Worm (Caenorhabditis elegans) whole organism, L4/young adult: ENCODE data around the gene him-6.
A peak's percentile ranks its signal among the peaks of the same experiment; 100 is the strongest.
"Not testable (repeated sequence)": the region's sequence is repeated elsewhere in the genome, so short reads cannot be mapped to it uniquely, and the experiment has no call there.

ENCODE experiments used
- W03F9.2 ChIP-seq: fragments of 150-350 bp; optimal IDR thresholded peaks from 2 replicates; lab custom pipeline; 2014; ENCODE audit warnings: missing biosample characterization, missing genetic modification characterization
- dao-5 ChIP-seq: sonication (generic microtip); optimal IDR thresholded peaks from 2 replicates; lab custom pipeline; 2016; ENCODE audit warnings: missing genotype, missing genetic modification characterization, moderate library complexity, missing compliant biosample characterization
- him-1 ChIP-seq: sonication (generic microtip); optimal IDR thresholded peaks from 2 replicates; lab custom pipeline; 2016; ENCODE audit warnings: missing genotype, missing genetic modification reagents, missing genetic modification characterization, missing compliant biosample characterization

him-6 gene

ce11 chrIV:12478711-12479110 lies 11.9 kb upstream of the him-6 start, which contains the start of gene igdb-1:
Gene igdb-1 (plus strand): TSS chrIV:12479011.
- TF ChIP-seq dao-5 (tag; lab: Kevin White, UChicago); W03F9.2; him-1 (tag; lab: Kevin White, UChicago): not testable (repeated sequence)

ce11 chrIV:12484479-12484878 lies 6.1 kb upstream of the him-6 start, which contains the start of gene T04A11.4:
Gene T04A11.4 (minus strand): TSS chrIV:12484579.
- TF ChIP-seq W03F9.2; dao-5 (tag; lab: Kevin White, UChicago); him-1 (tag; lab: Kevin White, UChicago): not testable (repeated sequence)

- TF ChIP-seq dao-5 (tag; lab: Kevin White, UChicago) (no peak), W03F9.2 (no peak), him-1 (tag; lab: Kevin White, UChicago) (no peak)
Observed at ce11 chrIV:12487194-12487593, 3.4 kb upstream of the him-6 start, which contains the start of gene sru-26. Gene sru-26 (plus strand): TSS chrIV:12487494.

- TF ChIP-seq dao-5 (tag; lab: Kevin White, UChicago): no peak
- TF ChIP-seq W03F9.2: no peak
- no peak for TF ChIP-seq him-1 (tag; lab: Kevin White, UChicago)
Observed at ce11 chrIV:12495196-12495595, 4.6 kb downstream of the him-6 start, which contains the start of gene sru-20. Gene sru-20 (plus strand): TSS chrIV:12495496.

ce11 chrIV:12498238-12498637 lies 7.6 kb downstream of the him-6 start, which contains the start of gene sru-19:
Gene sru-19 (plus strand): TSS chrIV:12498538.
- TF ChIP-seq W03F9.2 (no peak), dao-5 (tag; lab: Kevin White, UChicago) (no peak), him-1 (tag; lab: Kevin White, UChicago) (no peak)

ce11 chrIV:12501956-12502355 lies 11.4 kb downstream of the him-6 start, which contains the start of gene sru-18:
Gene sru-18 (plus strand): TSS chrIV:12502256.
- TF ChIP-seq W03F9.2: no peak

- TF ChIP-seq dao-5 (tag; lab: Kevin White, UChicago); him-1 (tag; lab: Kevin White, UChicago); W03F9.2: not testable (repeated sequence)
Observed at ce11 chrIV:12505397-12505796, 14.8 kb downstream of the him-6 start, which contains the start of gene sru-17. Gene sru-17 (plus strand): TSS chrIV:12505697.

ce11 chrIV:12520150-12520549 lies 29.6 kb downstream of the him-6 start, which contains the start of gene tsp-4:
Gene tsp-4 (minus strand): TSS chrIV:12520250.
- TF ChIP-seq dao-5 (tag; lab: Kevin White, UChicago): no peak
- TF ChIP-seq W03F9.2: no peak
- TF ChIP-seq him-1 (tag; lab: Kevin White, UChicago): no peak

ce11 chrIV:12522521-12522920 lies 31.9 kb downstream of the him-6 start, which contains the start of gene sru-13:
Gene sru-13 (minus strand): TSS chrIV:12522621.
- TF ChIP-seq him-1 (tag; lab: Kevin White, UChicago) (no peak), dao-5 (tag; lab: Kevin White, UChicago) (no peak), W03F9.2 (no peak)

- TF ChIP-seq W03F9.2 (no peak), him-1 (tag; lab: Kevin White, UChicago) (no peak), dao-5 (tag; lab: Kevin White, UChicago) (no peak)
Observed at ce11 chrIV:12525409-12525808, 34.8 kb downstream of the him-6 start, which contains the start of gene eak-4. Gene eak-4 (minus strand): TSS chrIV:12525509.

- peak; percentile 47 for TF ChIP-seq W03F9.2
- no peak for TF ChIP-seq dao-5 (tag; lab: Kevin White, UChicago)
Observed at ce11 chrIV:12527217-12527616, 36.6 kb downstream of the him-6 start, which contains the start of gene F53B2.8. Gene F53B2.8 (minus strand): TSS chrIV:12527396.

- TF ChIP-seq dao-5 (tag; lab: Kevin White, UChicago): no peak
- no peak for TF ChIP-seq W03F9.2
- no peak for TF ChIP-seq him-1 (tag; lab: Kevin White, UChicago)
Observed at ce11 chrIV:12531047-12531446, 40.5 kb downstream of the him-6 start, which contains the start of gene F53B2.5. Gene F53B2.5 (minus strand): TSS chrIV:12531147.

- TF ChIP-seq him-1 (tag; lab: Kevin White, UChicago) (no peak), W03F9.2 (no peak), dao-5 (tag; lab: Kevin White, UChicago) (no peak)
Observed at ce11 chrIV:12531464-12531863, 40.9 kb downstream of the him-6 start.

ce11 chrIV:12536358-12536757 lies 45.8 kb downstream of the him-6 start:
- TF ChIP-seq him-1 (tag; lab: Kevin White, UChicago): no peak
- no peak for TF ChIP-seq dao-5 (tag; lab: Kevin White, UChicago)
- TF ChIP-seq W03F9.2: no peak

ce11 chrIV:12537694-12538093 lies 47.1 kb downstream of the him-6 start:
- TF ChIP-seq him-1 (tag; lab: Kevin White, UChicago) (no peak), W03F9.2 (no peak), dao-5 (tag; lab: Kevin White, UChicago) (no peak)
